Worm (Caenorhabditis elegans) whole organism, L3 larva: Measurements from ENCODE around the gene F16G10.9.

Experiments used
- nhr-11 ChIP-seq: fragments of 150-350 bp; optimal IDR thresholded peaks from 2 replicates; lab custom pipeline; 2014; ENCODE audit warnings: missing biosample characterization, missing genetic modification characterization
- nhr-23 ChIP-seq: fragments of 150-350 bp; optimal IDR thresholded peaks from 2 replicates; lab custom pipeline; 2014; ENCODE audit warnings: missing biosample characterization, missing genetic modification reagents, missing genetic modification characterization
- pqm-1 ChIP-seq: fragments of 150-350 bp; optimal IDR thresholded peaks from 2 replicates; lab custom pipeline; 2017; ENCODE audit warnings: missing biosample characterization, missing genetic modification characterization, inconsistent platforms
- skn-1 ChIP-seq: fragments of 150-350 bp; optimal IDR thresholded peaks from 2 replicates; lab custom pipeline; 2014; ENCODE audit warnings: missing biosample characterization, missing genetic modification characterization
- tbx-2 ChIP-seq: sonication (generic microtip); optimal IDR thresholded peaks from 2 replicates; lab custom pipeline; 2016; ENCODE audit warnings: mild to moderate bottlenecking, missing genetic modification characterization, missing compliant biosample characterization

DNA sequence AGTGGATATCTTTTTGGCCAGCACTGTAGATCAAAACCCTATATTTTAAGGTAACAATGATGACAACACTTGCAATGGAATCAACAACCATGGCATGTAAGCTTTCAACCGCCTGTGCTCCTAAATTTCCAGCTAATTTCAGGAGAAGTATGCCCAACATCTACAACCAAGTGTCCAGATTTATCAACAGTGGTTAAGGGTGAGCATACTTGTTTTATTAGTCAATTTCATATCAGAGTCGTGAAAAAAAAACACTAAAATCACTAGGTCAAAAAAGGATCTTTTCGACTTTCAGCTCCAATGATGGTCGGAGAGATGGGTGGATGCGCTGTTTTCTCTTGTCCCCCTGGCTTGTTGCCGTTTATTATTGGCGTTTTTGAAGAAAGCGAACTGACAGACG is 18.6 kb upstream of the F16G10.9 start, which contains the start of gene F16G10.1:
- TF ChIP-seq pqm-1 (tag; lab: Kevin White, UChicago) (no peak), nhr-23 (tag; lab: Kevin White, UChicago) (no peak), tbx-2 (tag; lab: Kevin White, UChicago) (no peak), nhr-11 (no peak), skn-1 (no peak)
